Fruit fly (Drosophila melanogaster) whole organism, embryonic: ENCODE data around the gene RtcB.

Source experiments
- Aef1 ChIP-seq: fragments of 200-800 bp; sonication (Bioruptor generic); IDR thresholded peaks from 3 replicates; pipeline ENCODE4 v1.3.6; 2022; ENCODE audit warnings: missing biosample characterization, missing genetic modification characterization
- Atf6 ChIP-seq: fragments of 200-800 bp; sonication (Bioruptor generic); IDR thresholded peaks from 2 replicates; pipeline ENCODE4 v1.3.6; 2022; ENCODE audit warnings: missing biosample characterization, missing genetic modification characterization
- C15 ChIP-seq: fragments of 200-800 bp; sonication (Bioruptor generic); IDR thresholded peaks from 3 replicates; pipeline ENCODE4 v1.3.6; 2022; ENCODE audit warnings: missing biosample characterization, missing genetic modification characterization
- CG13287 ChIP-seq: fragments of 200-800 bp; sonication (Bioruptor generic); IDR thresholded peaks from 2 replicates; pipeline ENCODE4 v1.3.6; 2022; ENCODE audit warnings: missing biosample characterization, missing genetic modification characterization; ENCODE audit not compliant: partially characterized antibody
- CG13424 ChIP-seq: fragments of 200-800 bp; sonication (Bioruptor generic); optimal IDR thresholded peaks from 2 replicates; lab custom pipeline; 2019; ENCODE audit warnings: missing biosample characterization, mild to moderate bottlenecking, missing genetic modification characterization, moderate library complexity
- CG14860 ChIP-seq: fragments of 200-800 bp; sonication (Bioruptor generic); IDR thresholded peaks from 3 replicates; pipeline ENCODE4 v1.3.6; 2022; ENCODE audit warnings: missing biosample characterization, missing genetic modification characterization; ENCODE audit not compliant: partially characterized antibody
- CG15011 ChIP-seq: fragments of 200-800 bp; sonication (Bioruptor generic); optimal IDR thresholded peaks from 3 replicates; lab custom pipeline; 2018; ENCODE audit warnings: missing biosample characterization, mild to moderate bottlenecking, missing genetic modification characterization
- CG15073 ChIP-seq: fragments of 200-800 bp; sonication (Bioruptor generic); optimal IDR thresholded peaks from 2 replicates; lab custom pipeline; 2016; ENCODE audit warnings: missing biosample characterization, missing genetic modification characterization
- CG16813 ChIP-seq: fragments of 200-800 bp; sonication (Bioruptor generic); IDR thresholded peaks from 3 replicates; pipeline ENCODE4 v1.3.6; 2022; ENCODE audit warnings: missing biosample characterization, missing genetic modification characterization; ENCODE audit not compliant: partially characterized antibody
- CG30403 ChIP-seq: fragments of 200-800 bp; sonication (Bioruptor generic); optimal IDR thresholded peaks from 3 replicates; lab custom pipeline; 2016; ENCODE audit warnings: missing biosample characterization, missing genetic modification characterization
- CG3065 ChIP-seq: fragments of 200-800 bp; sonication (Bioruptor generic); optimal IDR thresholded peaks from 2 replicates; lab custom pipeline; 2016; ENCODE audit warnings: missing biosample characterization, missing genetic modification characterization
- CG33213 ChIP-seq: fragments of 200-800 bp; sonication (Bioruptor generic); optimal IDR thresholded peaks from 3 replicates; lab custom pipeline; 2016; ENCODE audit warnings: missing biosample characterization, missing genetic modification characterization
- CG3407 ChIP-seq: fragments of 200-800 bp; sonication (Bioruptor generic); optimal IDR thresholded peaks from 2 replicates; lab custom pipeline; 2018; ENCODE audit warnings: missing biosample characterization, mild to moderate bottlenecking, missing genetic modification characterization
- CG6254 ChIP-seq: fragments of 200-800 bp; sonication (Bioruptor generic); optimal IDR thresholded peaks from 3 replicates; lab custom pipeline; 2017; ENCODE audit warnings: mild to moderate bottlenecking, missing biosample characterization, missing genetic modification reagents, missing genetic modification characterization
- CG6791 ChIP-seq: fragments of 200-800 bp; sonication (Bioruptor generic); IDR thresholded peaks from 3 replicates; pipeline ENCODE4 v1.3.6; 2022; ENCODE audit warnings: missing biosample characterization, missing genetic modification characterization; ENCODE audit not compliant: partially characterized antibody
- CG7271 ChIP-seq: fragments of 200-800 bp; sonication (Bioruptor generic); optimal IDR thresholded peaks from 2 replicates; lab custom pipeline; 2018; ENCODE audit warnings: missing biosample characterization, mild to moderate bottlenecking, missing genetic modification characterization, moderate library complexity
- CG8765 ChIP-seq: fragments of 200-800 bp; sonication (Bioruptor generic); IDR thresholded peaks from 2 replicates; pipeline ENCODE4 v1.3.6; 2022; ENCODE audit warnings: missing biosample characterization, missing genetic modification characterization
- CG8944 ChIP-seq: fragments of 200-800 bp; sonication (Bioruptor generic); optimal IDR thresholded peaks from 3 replicates; lab custom pipeline; 2016; ENCODE audit warnings: missing biosample characterization, missing genetic modification characterization
- CrebB ChIP-seq: fragments of 200-800 bp; sonication (Bioruptor generic); optimal IDR thresholded peaks from 3 replicates; lab custom pipeline; 2018; ENCODE audit warnings: missing biosample characterization, mild to moderate bottlenecking, missing genetic modification characterization
- E2f1 ChIP-seq: fragments of 200-800 bp; sonication (Bioruptor generic); IDR thresholded peaks from 2 replicates; pipeline ENCODE4 v1.3.6; 2022; ENCODE audit warnings: missing biosample characterization, missing genetic modification characterization
- ERR ChIP-seq: fragments of 200-800 bp; sonication (Bioruptor generic); optimal IDR thresholded peaks from 2 replicates; lab custom pipeline; 2016; ENCODE audit warnings: missing biosample characterization, missing genetic modification characterization
- HLH54F ChIP-seq: fragments of 200-800 bp; sonication (Bioruptor generic); optimal IDR thresholded peaks from 3 replicates; lab custom pipeline; 2016; ENCODE audit warnings: missing biosample characterization, missing genetic modification characterization
- HmgZ ChIP-seq: fragments of 200-800 bp; sonication (Bioruptor generic); optimal IDR thresholded peaks from 2 replicates; lab custom pipeline; 2018; ENCODE audit warnings: missing biosample characterization, mild to moderate bottlenecking, missing genetic modification characterization
- Med ChIP-seq: fragments of 200-800 bp; sonication (Bioruptor generic); peaks from one replicate; lab custom pipeline; 2016; ENCODE audit warnings: missing biosample characterization, missing genetic modification characterization, mild to moderate bottlenecking, inconsistent platforms, moderate library complexity
- NK7.1 ChIP-seq: fragments of 200-800 bp; sonication (Bioruptor generic); optimal IDR thresholded peaks from 3 replicates; lab custom pipeline; 2016; ENCODE audit warnings: missing biosample characterization, missing genetic modification characterization
- Nf-YA ChIP-seq: fragments of 200-800 bp; sonication (Bioruptor generic); IDR thresholded peaks from 2 replicates; pipeline ENCODE4 v1.3.6; 2022; ENCODE audit warnings: missing biosample characterization, missing genetic modification characterization
- Optix ChIP-seq: fragments of 200-800 bp; sonication (Bioruptor generic); IDR thresholded peaks from 3 replicates; pipeline ENCODE4 v1.3.6; 2022; ENCODE audit warnings: missing biosample characterization, missing genetic modification characterization
- Sry-β ChIP-seq: fragments of 200-800 bp; sonication (Bioruptor generic); optimal IDR thresholded peaks from 2 replicates; lab custom pipeline; 2018; ENCODE audit warnings: missing biosample characterization, mild to moderate bottlenecking, missing genetic modification characterization, moderate library complexity
- ash1 ChIP-seq: fragments of 200-800 bp; sonication (Bioruptor generic); optimal IDR thresholded peaks from 2 replicates; lab custom pipeline; 2018; ENCODE audit warnings: missing biosample characterization, mild to moderate bottlenecking, missing genetic modification characterization
- cato ChIP-seq: fragments of 200-800 bp; sonication (Bioruptor generic); optimal IDR thresholded peaks from 2 replicates; lab custom pipeline; 2016; ENCODE audit warnings: missing biosample characterization, missing genetic modification characterization, borderline replicate concordance
- dpn ChIP-seq, 2 experiments: fragments of 200-800 bp; sonication (Bioruptor generic); optimal IDR thresholded peaks; 3 replicates each; lab custom pipeline; 2016; ENCODE audit warnings: missing biosample characterization in 2 of 2, missing genetic modification characterization in 2 of 2
- gfzf ChIP-seq: fragments of 200-800 bp; sonication (Bioruptor generic); optimal IDR thresholded peaks from 2 replicates; lab custom pipeline; 2016; ENCODE audit warnings: missing biosample characterization, mild to moderate bottlenecking, missing genetic modification characterization, moderate library complexity
- ham ChIP-seq: fragments of 200-800 bp; sonication (Bioruptor generic); IDR thresholded peaks from 2 replicates; pipeline ENCODE4 v1.3.6; 2022; ENCODE audit warnings: missing biosample characterization, missing genetic modification characterization
- jigr1 ChIP-seq: fragments of 200-800 bp; sonication (Bioruptor generic); IDR thresholded peaks from 3 replicates; pipeline ENCODE4 v1.3.6; 2022; ENCODE audit warnings: missing biosample characterization, missing genetic modification characterization
- kni ChIP-seq: fragments of 200-800 bp; sonication (Bioruptor generic); optimal IDR thresholded peaks from 3 replicates; lab custom pipeline; 2017; ENCODE audit warnings: mild to moderate bottlenecking, missing biosample characterization, missing genetic modification reagents, missing genetic modification characterization
- lab ChIP-seq: fragments of 200-800 bp; sonication (Bioruptor generic); optimal IDR thresholded peaks from 3 replicates; lab custom pipeline; 2017; ENCODE audit warnings: missing biosample characterization, missing genetic modification characterization, mild to moderate bottlenecking, moderate library complexity, missing genetic modification reagents
- oc ChIP-seq: fragments of 200-800 bp; sonication (Bioruptor generic); optimal IDR thresholded peaks from 2 replicates; lab custom pipeline; 2018; ENCODE audit warnings: missing biosample characterization, mild to moderate bottlenecking, missing genetic modification characterization, moderate library complexity
- pros ChIP-seq: fragments of 200-800 bp; sonication (Bioruptor generic); optimal IDR thresholded peaks from 3 replicates; lab custom pipeline; 2019; ENCODE audit warnings: missing biosample characterization, mild to moderate bottlenecking, missing genetic modification characterization, moderate library complexity
- ranshi ChIP-seq: fragments of 200-800 bp; sonication (Bioruptor generic); IDR thresholded peaks from 2 replicates; pipeline ENCODE4 v1.3.6; 2022; ENCODE audit warnings: missing biosample characterization, missing genetic modification characterization
- sc ChIP-seq, 3 experiments: fragments of >200 bp in 2 of 3; fragments of 200-800 bp in 1 of 3; sonication (Bioruptor generic) in 1 of 3; optimal IDR thresholded peaks; 2 replicates in 2 of 3; 3 replicates in 1 of 3; lab custom pipeline; 2017; ENCODE audit warnings: mild to moderate bottlenecking in 1 of 3, missing biosample characterization in 1 of 3, missing genetic modification characterization in 1 of 3, missing genetic modification reagents in 1 of 3
- schlank ChIP-seq: fragments of 200-800 bp; sonication (Bioruptor generic); optimal IDR thresholded peaks from 2 replicates; lab custom pipeline; 2018; ENCODE audit warnings: missing biosample characterization, mild to moderate bottlenecking, missing genetic modification characterization
- slou ChIP-seq: fragments of 200-800 bp; sonication (Bioruptor generic); optimal IDR thresholded peaks from 3 replicates; lab custom pipeline; 2016; ENCODE audit warnings: missing biosample characterization, missing genetic modification characterization
- tna ChIP-seq: fragments of 200-800 bp; sonication (Bioruptor generic); IDR thresholded peaks from 2 replicates; pipeline ENCODE4 v1.3.6; 2022; ENCODE audit warnings: missing biosample characterization, missing genetic modification characterization; ENCODE audit not compliant: partially characterized antibody
- tx ChIP-seq: fragments of 200-800 bp; sonication (Bioruptor generic); optimal IDR thresholded peaks from 2 replicates; lab custom pipeline; 2016; ENCODE audit warnings: missing biosample characterization, missing genetic modification characterization
- vnd ChIP-seq: fragments of 200-800 bp; sonication (Bioruptor generic); IDR thresholded peaks from 3 replicates; pipeline ENCODE4 v1.3.6; 2022; ENCODE audit warnings: missing biosample characterization, missing genetic modification characterization; ENCODE audit not compliant: partially characterized antibody
- yki ChIP-seq: fragments of >200 bp; optimal IDR thresholded peaks from 3 replicates; lab custom pipeline; 2018
- zen2 ChIP-seq: fragments of 200-800 bp; sonication (Bioruptor generic); IDR thresholded peaks from 3 replicates; pipeline ENCODE4 v1.3.6; 2022; ENCODE audit warnings: missing biosample characterization, missing genetic modification characterization; ENCODE audit not compliant: partially characterized antibody
- zfh2 ChIP-seq: fragments of 200-800 bp; sonication (Bioruptor generic); optimal IDR thresholded peaks from 2 replicates; lab custom pipeline; 2016; ENCODE audit warnings: missing biosample characterization, missing genetic modification characterization

RtcB gene

dm6 chr2L:19423467-19424122 lies 6.8 kb upstream of the RtcB start, which contains the start of the genes Alp12 and CG13085 (continued):
- peak; percentile 99 for TF ChIP-seq CG13424 (tag; lab: Kevin White, UChicago)
- TF ChIP-seq CrebB (tag; lab: Kevin White, UChicago) = peak; percentile 96
- TF ChIP-seq jigr1 (GFP tag; lab: Robert Waterston, UW) = peak; percentile 96
- peak; percentile 96 for TF ChIP-seq CG6254
- TF ChIP-seq Med (GFP tag; lab: Kevin White, UChicago) = peak; percentile 97
- peak; percentile 96 for TF ChIP-seq CG3407 (GFP tag; lab: Kevin White, UChicago)
- TF ChIP-seq CG6791 (GFP tag; lab: Robert Waterston, UW) = peak; percentile 54; the same call in 2 of the 3 replicates
- peak; percentile 99 for TF ChIP-seq lab
- peak; percentile 67 for TF ChIP-seq Sry-β (GFP tag; lab: Kevin White, UChicago)
- peak; percentile 97 for TF ChIP-seq kni (GFP tag; lab: Kevin White, UChicago)
- TF ChIP-seq CG15011 = peak; percentile 99
- TF ChIP-seq CG8944 = peak; percentile 87
- TF ChIP-seq pros = peak; percentile 82
- TF ChIP-seq ash1 (GFP tag; lab: Kevin White, UChicago) = no peak
- TF ChIP-seq CG30403 = peak; percentile 99
- peak; percentile 71; the same call in 2 of the 3 replicates for TF ChIP-seq C15 (GFP tag; lab: Robert Waterston, UW)
- peak; percentile 93 for TF ChIP-seq schlank (tag; lab: Kevin White, UChicago)
- TF ChIP-seq vnd = no peak
- peak; percentile 67 for TF ChIP-seq CG8765 (GFP tag; lab: Robert Waterston, UW)
- peak; percentile 0 for TF ChIP-seq gfzf
- TF ChIP-seq zen2 = no peak
- no peak for TF ChIP-seq CG14860 (GFP tag; lab: Robert Waterston, UW)
- peak; percentile 80 for TF ChIP-seq yki (lab: Kevin White, UChicago)
- no peak for TF ChIP-seq sc (optimal IDR thresholded peaks at IDR 0.05; lab: Kevin White, UChicago)
- peak; percentile 98 for TF ChIP-seq sc (GFP tag; optimal IDR thresholded peaks at IDR 0.05; lab: Kevin White, UChicago)
- TF ChIP-seq tx (GFP tag; lab: Kevin White, UChicago) = peak; percentile 94
- TF ChIP-seq CG15073 = peak; percentile 79
- peak; percentile 95 for TF ChIP-seq oc (tag; lab: Kevin White, UChicago)
- peak; percentile 88 for TF ChIP-seq CG33213 (GFP tag; lab: Kevin White, UChicago)
- TF ChIP-seq Optix (GFP tag; lab: Robert Waterston, UW) = peak; percentile 73; the same call in 2 of the 3 replicates
- peak; percentile 95 to 97 for TF ChIP-seq dpn (GFP tag; optimal IDR thresholded peaks at IDR 0.05; lab: Kevin White, UChicago)
- peak; percentile 84 for TF ChIP-seq ERR (GFP tag; lab: Kevin White, UChicago)
- peak; percentile 94 for TF ChIP-seq slou
- TF ChIP-seq CG13287 (GFP tag; lab: Robert Waterston, UW) = no peak; the same call in none of the 2 replicates
- TF ChIP-seq Atf6 = peak; percentile 98
- TF ChIP-seq Nf-YA (GFP tag; lab: Robert Waterston, UW) = peak; percentile 88
- peak; percentile 89 for TF ChIP-seq NK7.1 (GFP tag; lab: Kevin White, UChicago)
- peak; percentile 66 for TF ChIP-seq CG7271 (tag; lab: Kevin White, UChicago)
- peak; percentile 91 for TF ChIP-seq HLH54F (GFP tag; lab: Kevin White, UChicago)
- no peak for TF ChIP-seq CG16813 (GFP tag; lab: Robert Waterston, UW)
- TF ChIP-seq CG3065 (GFP tag; lab: Kevin White, UChicago) = peak; percentile 91
- peak; percentile 98 for TF ChIP-seq HmgZ
- TF ChIP-seq Aef1 = peak; percentile 93
- TF ChIP-seq ham (GFP tag; lab: Robert Waterston, UW) = peak; percentile 80
- peak; percentile 15; the same call in 1 of the 2 replicates for TF ChIP-seq tna (GFP tag; lab: Robert Waterston, UW)
- peak; percentile 90 for TF ChIP-seq zfh2 (GFP tag; lab: Kevin White, UChicago)
- TF ChIP-seq E2f1 = peak; percentile 96
- TF ChIP-seq cato (GFP tag; lab: Kevin White, UChicago) = peak; percentile 94
- peak; percentile 89 for TF ChIP-seq ranshi (GFP tag; lab: Robert Waterston, UW)
